Worm (Caenorhabditis elegans) whole organism, early embryonic: Measurements from ENCODE around the gene acdh-9.

Experiments
- B0310.2 ChIP-seq: sonication (generic microtip); optimal IDR thresholded peaks from 2 replicates; lab custom pipeline; 2016; ENCODE audit warnings: mild to moderate bottlenecking, missing genetic modification characterization, missing compliant biosample characterization
- ama-1 ChIP-seq: fragments of 150-350 bp; optimal IDR thresholded peaks from 2 replicates; lab custom pipeline; 2014
- ceh-13 ChIP-seq: fragments of 200-800 bp; sonication (Bioruptor generic); optimal IDR thresholded peaks from 2 replicates; lab custom pipeline; 2018; ENCODE audit warnings: mild to moderate bottlenecking, missing genetic modification characterization, missing compliant biosample characterization
- ceh-36 ChIP-seq: sonication (generic microtip); optimal IDR thresholded peaks from 2 replicates; lab custom pipeline; 2016; ENCODE audit warnings: missing genetic modification characterization, inconsistent platforms, missing compliant biosample characterization
- flt-1 ChIP-seq: fragments of 200-800 bp; sonication (Bioruptor generic); IDR thresholded peaks from 2 replicates; pipeline ENCODE4 v1.3.6; 2022; ENCODE audit warnings: missing genetic modification characterization, missing compliant biosample characterization
- hmbx-1 ChIP-seq: sonication (generic microtip); optimal IDR thresholded peaks from 2 replicates; lab custom pipeline; 2016; ENCODE audit warnings: mild to moderate bottlenecking, missing genetic modification characterization, missing compliant biosample characterization
- hnd-1 ChIP-seq: sonication (generic microtip); optimal IDR thresholded peaks from 2 replicates; lab custom pipeline; 2016; ENCODE audit warnings: missing genetic modification characterization, missing compliant biosample characterization
- pes-1 ChIP-seq: fragments of 200-800 bp; sonication (Bioruptor generic); IDR thresholded peaks from 2 replicates; pipeline ENCODE4 v1.3.6; 2022; ENCODE audit warnings: missing genetic modification reagents, missing genetic modification characterization, missing compliant biosample characterization
- scrt-1 ChIP-seq: fragments of 200-800 bp; sonication (Bioruptor generic); IDR thresholded peaks from 2 replicates; pipeline ENCODE4 v1.3.6; 2022; ENCODE audit warnings: missing genetic modification characterization, missing compliant biosample characterization
- tbx-11 ChIP-seq: fragments of 200-800 bp; sonication (Bioruptor generic); IDR thresholded peaks from 2 replicates; pipeline ENCODE4 v1.3.6; 2022; ENCODE audit warnings: missing genetic modification characterization, missing compliant biosample characterization
- tbx-37 ChIP-seq: fragments of 200-800 bp; sonication (Bioruptor generic); conservative IDR thresholded peaks from 2 replicates; pipeline ENCODE4 v1.3.6; 2022; ENCODE audit warnings: missing genetic modification reagents, missing genetic modification characterization, missing compliant biosample characterization

- no peak for TF ChIP-seq ceh-36 (tag; lab: Kevin White, UChicago)
- TF ChIP-seq scrt-1 (GFP tag; lab: Robert Waterston, UW), result no peak
- TF ChIP-seq ama-1 (lab: Kevin White, UChicago), result no peak
- TF ChIP-seq ceh-13, result no peak
- TF ChIP-seq B0310.2 (tag; lab: Kevin White, UChicago), result no peak
- no peak for TF ChIP-seq flt-1
- no peak for TF ChIP-seq pes-1 (GFP tag; lab: Robert Waterston, UW)
- TF ChIP-seq hmbx-1, result no peak
- TF ChIP-seq hnd-1 (tag; lab: Kevin White, UChicago), result no peak
- no peak for TF ChIP-seq tbx-37 (GFP tag; lab: Robert Waterston, UW)
- TF ChIP-seq tbx-11 (GFP tag; lab: Robert Waterston, UW), result no peak
Observed at ce11 chrII:866801-867200, 18.4 kb upstream of the acdh-9 start, which contains the start of gene Y46B2A.3.
